Worm (Caenorhabditis elegans) whole organism, L4/young adult: Measurements from ENCODE around the gene srp-6.

ENCODE experiments used
- W03F9.2 ChIP-seq: fragments of 150-350 bp; optimal IDR thresholded peaks from 2 replicates; lab custom pipeline; 2014; ENCODE audit warnings: missing biosample characterization, missing genetic modification characterization
- dao-5 ChIP-seq: sonication (generic microtip); optimal IDR thresholded peaks from 2 replicates; lab custom pipeline; 2016; ENCODE audit warnings: missing genotype, missing genetic modification characterization, moderate library complexity, missing compliant biosample characterization

DNA sequence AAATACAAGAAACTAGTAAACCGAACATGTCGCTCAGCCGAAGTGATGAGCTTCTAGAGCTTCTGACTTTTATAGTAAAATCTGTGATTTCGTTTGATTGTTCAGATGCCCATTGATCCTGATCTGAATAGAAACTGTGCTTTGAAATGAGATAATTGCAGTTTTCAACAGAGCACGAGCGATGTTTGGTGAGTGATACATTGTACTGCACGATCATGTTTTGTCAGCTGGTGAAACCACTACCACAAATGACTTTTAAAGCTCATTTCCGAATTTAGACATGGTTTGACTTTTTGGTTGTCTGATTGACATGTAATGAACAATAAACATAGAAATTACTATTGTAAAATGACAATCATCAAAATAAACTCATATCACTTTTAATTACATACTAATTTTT is 30.4 kb downstream of the srp-6 start, which contains the start of gene tag-293:
- TF ChIP-seq dao-5: no peak
- no peak for TF ChIP-seq W03F9.2 (tag; lab: Kevin White, UChicago)
